Worm (Caenorhabditis elegans): ENCODE measurements around the gene T14G8.3.

Gene T14G8.3

DNA sequence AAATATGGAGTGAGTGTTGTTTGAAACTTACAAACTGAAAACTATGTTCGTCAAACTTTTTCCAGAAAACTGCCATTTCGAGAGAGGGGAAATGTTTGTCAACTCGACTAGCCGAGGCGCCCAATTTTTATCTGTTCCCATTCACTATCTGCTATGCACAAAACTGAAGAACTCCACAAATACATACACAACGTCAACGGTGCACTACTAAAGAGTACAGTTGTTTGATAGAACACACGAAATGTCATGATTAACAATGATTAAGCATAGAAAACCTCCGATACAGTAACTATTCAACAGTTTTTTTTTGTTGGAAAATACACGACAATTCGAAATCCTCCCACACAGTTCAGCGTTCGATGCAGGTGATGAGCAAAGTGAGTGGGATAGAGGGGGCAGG, 41.5 kb upstream of the T14G8.3 start:
- TF ChIP-seq ceh-2 (tag; optimal IDR thresholded peaks at IDR 0.05) (no peak), ceh-14 (tag; optimal IDR thresholded peaks at IDR 0.05) (no peak), syd-9 (tag; optimal IDR thresholded peaks at IDR 0.05) (no peak), pag-3 (tag; optimal IDR thresholded peaks at IDR 0.05; ENCODE audit: borderline replicate concordance) (no peak), hlh-8 (tag; optimal IDR thresholded peaks at IDR 0.05) (no peak), hlh-15 (tag; optimal IDR thresholded peaks at IDR 0.05) (no peak), pat-9 (tag; optimal IDR thresholded peaks at IDR 0.05) (no peak), pax-1 (tag; optimal IDR thresholded peaks at IDR 0.05) (no peak)

DNA sequence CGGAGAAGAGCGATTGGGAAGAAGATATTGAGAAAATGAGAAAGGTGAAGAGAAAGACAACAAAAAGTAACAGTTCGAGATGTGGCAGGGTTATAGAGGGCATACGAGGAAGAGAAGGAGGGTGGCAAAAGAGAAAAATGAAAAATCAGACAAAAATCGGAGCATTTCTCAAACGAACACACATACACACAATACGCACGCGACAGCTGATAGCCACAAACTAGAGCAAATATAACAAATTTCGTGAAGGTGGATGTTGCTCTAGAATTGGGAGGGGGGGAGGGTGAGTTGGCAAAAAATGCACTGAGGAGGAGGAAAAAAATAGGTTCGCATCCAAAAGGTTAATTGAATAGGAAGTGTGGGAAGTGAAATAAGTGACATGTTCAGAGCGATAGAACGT, 35.9 kb upstream of the T14G8.3 start:
- TF ChIP-seq ceh-24 (tag; optimal IDR thresholded peaks at IDR 0.05) = no peak
- no peak for TF ChIP-seq K02D7.2 (tag; optimal IDR thresholded peaks at IDR 0.05)
- no peak for TF ChIP-seq F13H6.1 (tag; optimal IDR thresholded peaks at IDR 0.05)
- TF ChIP-seq ceh-31 (tag; optimal IDR thresholded peaks at IDR 0.05) = no peak

DNA sequence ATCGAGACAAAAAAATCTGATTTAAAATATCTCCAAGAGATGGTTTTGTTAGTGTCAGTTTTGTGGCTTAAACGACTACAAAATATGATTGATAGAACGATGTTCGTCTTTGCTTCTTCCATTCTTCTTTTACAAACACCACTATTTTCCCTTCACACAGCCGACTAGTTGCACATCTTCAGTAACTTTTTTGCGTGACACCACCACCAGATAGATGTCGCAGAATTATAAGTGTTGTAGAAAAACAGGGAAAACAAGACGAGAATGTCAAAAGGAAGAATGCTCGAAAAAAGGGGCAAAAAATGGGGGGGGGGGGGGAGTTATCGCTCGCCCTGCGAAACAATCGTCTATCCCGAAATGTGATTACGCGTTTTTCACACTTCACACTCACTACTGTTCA, 34.3 kb upstream of the T14G8.3 start:
- no peak for TF ChIP-seq unc-86 (tag; optimal IDR thresholded peaks at IDR 0.05)
- no peak for TF ChIP-seq pag-3 (tag; optimal IDR thresholded peaks at IDR 0.05; ENCODE audit: borderline replicate concordance)
- TF ChIP-seq hlh-30 (tag; optimal IDR thresholded peaks at IDR 0.05; ENCODE audit: insufficient read depth) = no peak
- no peak for TF ChIP-seq unc-42 (tag; optimal IDR thresholded peaks at IDR 0.05)
- TF ChIP-seq rnt-1 (tag; optimal IDR thresholded peaks at IDR 0.05) = no peak
- TF ChIP-seq dmd-4 (tag; optimal IDR thresholded peaks at IDR 0.05; ENCODE audit: borderline replicate concordance) = no peak

DNA sequence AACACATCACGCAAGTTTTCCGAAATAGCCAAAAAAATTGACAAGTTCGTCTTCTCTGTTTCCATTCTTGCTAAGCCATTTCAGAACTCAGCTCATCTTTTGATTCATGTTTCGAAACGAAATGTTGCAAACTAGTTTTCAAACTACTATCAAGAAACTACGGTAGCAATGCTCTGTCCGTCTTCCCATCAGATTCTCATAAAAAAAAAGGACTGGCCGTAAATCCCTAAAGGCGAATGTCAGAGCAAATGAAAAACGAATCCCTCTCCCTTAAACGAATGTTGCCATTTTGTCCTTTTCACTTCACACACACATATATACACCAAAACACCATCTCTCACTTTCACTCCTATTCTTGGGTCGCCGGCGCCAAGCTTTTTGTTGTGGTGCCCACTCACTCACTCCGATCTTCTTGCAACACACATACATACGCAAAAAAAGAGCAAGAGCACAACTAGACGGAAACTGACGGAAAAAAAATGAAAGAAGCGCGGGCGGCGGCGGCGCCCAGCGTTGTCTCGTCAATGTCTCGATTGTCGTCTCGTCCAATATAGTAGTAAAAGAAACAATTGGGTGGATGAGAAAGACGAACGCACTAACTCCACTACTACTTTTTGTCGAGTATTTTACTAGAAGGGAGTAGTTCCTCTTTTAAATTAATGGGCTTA, 33.2 kb upstream of the T14G8.3 start:
- TF ChIP-seq tbx-2 (tag; optimal IDR thresholded peaks at IDR 0.05) (no peak), ttx-3 (tag; optimal IDR thresholded peaks at IDR 0.05) (no peak), F13H6.1 (tag; optimal IDR thresholded peaks at IDR 0.05) (no peak), C38D4.7 (GFP tag; optimal IDR thresholded peaks at IDR 0.05) (no peak), ceh-18 (tag; optimal IDR thresholded peaks at IDR 0.05) (no peak), K09A11.1 (tag; optimal IDR thresholded peaks at IDR 0.05; ENCODE audit: insufficient read depth) (no peak), fax-1 (tag; optimal IDR thresholded peaks at IDR 0.05) (no peak), ceh-24 (tag; optimal IDR thresholded peaks at IDR 0.05) (no peak), fkh-6 (tag; optimal IDR thresholded peaks at IDR 0.05) (no peak), hlh-8 (tag; optimal IDR thresholded peaks at IDR 0.05) (no peak), ceh-30 (tag; optimal IDR thresholded peaks at IDR 0.05) (no peak), pros-1 (tag; optimal IDR thresholded peaks at IDR 0.05) (no peak), nhr-11 (tag; optimal IDR thresholded peaks at IDR 0.05) (no peak), lim-6 (tag; optimal IDR thresholded peaks at IDR 0.05) (no peak), pag-3 (tag; optimal IDR thresholded peaks at IDR 0.05; ENCODE audit: borderline replicate concordance) (no peak), Y22D7AL.16 (tag; optimal IDR thresholded peaks at IDR 0.05) (no peak), gmeb-2 (tag; optimal IDR thresholded peaks at IDR 0.05) (no peak), C08G9.2 (tag; optimal IDR thresholded peaks at IDR 0.05) (no peak), hlh-13 (GFP tag; optimal IDR thresholded peaks at IDR 0.05) (no peak), ceh-9 (tag; optimal IDR thresholded peaks at IDR 0.05) (no peak)

DNA sequence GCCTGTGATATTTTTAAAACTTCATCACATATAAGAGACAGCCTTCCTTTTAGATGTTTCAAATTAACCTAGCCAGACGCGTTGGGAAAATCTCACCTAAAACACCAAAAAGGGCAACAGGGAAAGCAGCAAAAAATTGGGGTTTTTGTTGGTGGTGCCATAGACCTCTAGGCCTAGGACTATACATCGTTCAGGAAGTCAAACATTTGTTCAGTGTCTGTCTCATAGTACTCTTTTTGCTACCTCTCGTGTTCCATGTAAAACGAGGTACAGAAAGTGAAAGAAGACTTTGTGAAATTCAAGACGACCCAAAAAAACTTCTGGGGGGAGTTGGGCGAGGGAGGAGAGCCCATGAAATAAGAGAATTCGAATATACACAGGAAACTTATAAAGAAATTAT, 32.0 kb upstream of the T14G8.3 start:
- TF ChIP-seq pax-1 (tag; optimal IDR thresholded peaks at IDR 0.05) = no peak

DNA sequence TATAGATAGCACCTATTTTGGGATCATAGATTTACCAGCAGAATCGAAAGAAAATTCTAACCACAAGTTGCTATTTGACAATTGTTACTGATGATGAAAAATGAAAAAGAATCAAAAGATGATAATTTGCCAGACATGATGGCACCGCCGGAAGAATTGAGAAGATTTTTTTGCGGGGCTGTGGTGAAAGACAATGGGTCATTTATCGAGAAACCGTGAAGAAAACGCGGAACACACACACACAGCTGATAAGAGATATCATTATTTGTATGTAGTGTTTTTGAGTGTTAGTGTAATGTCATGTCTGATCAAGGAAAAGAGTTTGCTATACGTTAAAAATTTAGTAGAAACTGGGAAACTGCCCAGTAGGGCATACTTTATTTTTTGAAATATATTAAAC, 26.2 kb upstream of the T14G8.3 start:
- peak; percentile 35 for TF ChIP-seq elt-2 (tag; optimal IDR thresholded peaks at IDR 0.05)
- TF ChIP-seq pat-9 (tag; optimal IDR thresholded peaks at IDR 0.05) = no peak
